Worm (Caenorhabditis elegans) whole organism, late embryonic: ENCODE results near the gene C45H4.18.

Experiments used
- C08G9.2 ChIP-seq: sonication (generic microtip); optimal IDR thresholded peaks from 2 replicates; lab custom pipeline; 2016; ENCODE audit warnings: mild to moderate bottlenecking, missing genetic modification characterization, moderate library complexity, missing compliant biosample characterization
- elt-2 ChIP-seq: sonication (generic microtip); optimal IDR thresholded peaks from 2 replicates; lab custom pipeline; 2016; ENCODE audit warnings: missing genetic modification reagents, missing genetic modification characterization, missing compliant biosample characterization
- fkh-10 ChIP-seq: fragments of 150-350 bp; optimal IDR thresholded peaks from 2 replicates; lab custom pipeline; 2014; ENCODE audit warnings: missing biosample characterization, missing genetic modification reagents, missing genetic modification characterization
- nhr-11 ChIP-seq: fragments of 150-350 bp; optimal IDR thresholded peaks from 2 replicates; lab custom pipeline; 2014; ENCODE audit warnings: missing biosample characterization, missing genetic modification characterization
- pag-3 ChIP-seq: sonication (generic microtip); optimal IDR thresholded peaks from 2 replicates; lab custom pipeline; 2016; ENCODE audit warnings: missing compliant biosample characterization, missing genetic modification characterization, borderline replicate concordance
- sox-2 ChIP-seq: fragments of 200-800 bp; sonication (Bioruptor generic); IDR thresholded peaks from 2 replicates; pipeline ENCODE4 v1.3.6; 2022; ENCODE audit warnings: missing genetic modification reagents, missing genetic modification characterization, missing compliant biosample characterization
- sox-4 ChIP-seq: sonication (generic microtip); optimal IDR thresholded peaks from 2 replicates; lab custom pipeline; 2017; ENCODE audit warnings: mild to moderate bottlenecking, missing genetic modification characterization, inconsistent platforms, missing compliant biosample characterization
- tbx-2 ChIP-seq: sonication (generic microtip); optimal IDR thresholded peaks from 2 replicates; lab custom pipeline; 2016; ENCODE audit warnings: missing genetic modification characterization, missing compliant biosample characterization

- TF ChIP-seq nhr-11 (tag; lab: Kevin White, UChicago): no peak
- no peak for TF ChIP-seq C08G9.2 (tag; lab: Kevin White, UChicago)
- TF ChIP-seq tbx-2: no peak
- TF ChIP-seq elt-2 (tag; lab: Kevin White, UChicago): no peak
- no peak for TF ChIP-seq pag-3 (tag; lab: Kevin White, UChicago)
- no peak for TF ChIP-seq sox-2 (GFP tag; lab: Robert Waterston, UW)
- no peak for TF ChIP-seq fkh-10 (GFP tag; lab: Kevin White, UChicago)
- no peak for TF ChIP-seq sox-4 (tag; lab: Kevin White, UChicago)
Observed at ce11 chrV:2185486-2185885, 10.1 kb downstream of the C45H4.18 start.
